Worm (Caenorhabditis elegans) whole organism, mixed stage, embryonic: ENCODE results near the gene gcc-1.

ENCODE experiments used
- M03D4.4 ChIP-seq: sonication (generic microtip); optimal IDR thresholded peaks from 2 replicates; lab custom pipeline; 2017; ENCODE audit warnings: mild to moderate bottlenecking, missing genetic modification characterization, missing compliant biosample characterization
- bed-3 ChIP-seq: fragments of 200-800 bp; sonication (Bioruptor generic); optimal IDR thresholded peaks from 3 replicates; lab custom pipeline; 2018; ENCODE audit warnings: mild to moderate bottlenecking, missing genetic modification characterization, moderate library complexity, missing compliant biosample characterization
- blmp-1 ChIP-seq: fragments of 150-350 bp; optimal IDR thresholded peaks from 2 replicates; lab custom pipeline; 2014; ENCODE audit warnings: missing biosample characterization, missing genetic modification characterization
- ceh-39 ChIP-seq: fragments of 150-350 bp; optimal IDR thresholded peaks from 2 replicates; lab custom pipeline; 2014; ENCODE audit warnings: missing biosample characterization, missing genetic modification characterization
- ceh-43 ChIP-seq: fragments of 200-800 bp; sonication (Bioruptor generic); optimal IDR thresholded peaks from 2 replicates; lab custom pipeline; 2018; ENCODE audit warnings: mild to moderate bottlenecking, missing genetic modification characterization, moderate library complexity, missing compliant biosample characterization
- ceh-83 ChIP-seq: fragments of 200-800 bp; sonication (Bioruptor generic); optimal IDR thresholded peaks from 2 replicates; lab custom pipeline; 2018; ENCODE audit warnings: mild to moderate bottlenecking, missing genetic modification characterization, missing compliant biosample characterization
- ces-1 ChIP-seq: fragments of 150-350 bp; optimal IDR thresholded peaks from 2 replicates; lab custom pipeline; 2014; ENCODE audit warnings: missing biosample characterization, missing genetic modification reagents, missing genetic modification characterization
- drap-1 ChIP-seq: fragments of 200-800 bp; sonication (Bioruptor generic); optimal IDR thresholded peaks from 3 replicates; lab custom pipeline; 2018; ENCODE audit warnings: mild to moderate bottlenecking, missing genetic modification characterization, missing compliant biosample characterization
- elt-1 ChIP-seq: sonication (generic microtip); optimal IDR thresholded peaks from 2 replicates; lab custom pipeline; 2017; ENCODE audit warnings: missing genetic modification characterization, mild to moderate bottlenecking, missing compliant biosample characterization, antibody characterized with exemption, moderate library complexity, borderline replicate concordance; ENCODE audit not compliant: insufficient read depth
- elt-3 ChIP-seq: fragments of 150-350 bp; optimal IDR thresholded peaks from 2 replicates; lab custom pipeline; 2014; ENCODE audit warnings: missing biosample characterization, missing genetic modification characterization
- flh-1 ChIP-seq: fragments of 200-800 bp; sonication (Bioruptor generic); optimal IDR thresholded peaks from 2 replicates; lab custom pipeline; 2018; ENCODE audit warnings: mild to moderate bottlenecking, missing genetic modification characterization, moderate library complexity, missing compliant biosample characterization
- ham-2 ChIP-seq: fragments of 200-800 bp; sonication (Bioruptor generic); optimal IDR thresholded peaks from 2 replicates; lab custom pipeline; 2018; ENCODE audit warnings: mild to moderate bottlenecking, missing genetic modification characterization, missing compliant biosample characterization
- hlh-1 ChIP-seq: fragments of 150-350 bp; optimal IDR thresholded peaks from 2 replicates; lab custom pipeline; 2014; ENCODE audit warnings: missing biosample characterization, missing genetic modification reagents, missing genetic modification characterization
- lin-13 ChIP-seq: fragments of 150-350 bp; optimal IDR thresholded peaks from 2 replicates; lab custom pipeline; 2014; ENCODE audit warnings: missing biosample characterization, missing genetic modification characterization
- lsy-2 ChIP-seq: fragments of 150-350 bp; optimal IDR thresholded peaks from 2 replicates; lab custom pipeline; 2014; ENCODE audit warnings: missing biosample characterization, missing genetic modification characterization
- mep-1 ChIP-seq: fragments of 150-350 bp; optimal IDR thresholded peaks from 2 replicates; lab custom pipeline; 2017; ENCODE audit warnings: missing biosample characterization, missing genetic modification reagents, missing genetic modification characterization, inconsistent platforms
- mls-2 ChIP-seq: sonication (generic microtip); optimal IDR thresholded peaks from 2 replicates; lab custom pipeline; 2016; ENCODE audit warnings: mild to moderate bottlenecking, missing genetic modification characterization, moderate library complexity, missing compliant biosample characterization
- nhr-12 ChIP-seq: fragments of 150-350 bp; optimal IDR thresholded peaks from 2 replicates; lab custom pipeline; 2014; ENCODE audit warnings: missing biosample characterization, missing genetic modification characterization
- nhr-237 ChIP-seq: fragments of 150-350 bp; optimal IDR thresholded peaks from 2 replicates; lab custom pipeline; 2014; ENCODE audit warnings: missing biosample characterization, missing genetic modification characterization
- nhr-28 ChIP-seq: fragments of 150-350 bp; optimal IDR thresholded peaks from 2 replicates; lab custom pipeline; 2014; ENCODE audit warnings: missing biosample characterization, missing genetic modification characterization
- nhr-76 ChIP-seq: sonication (generic microtip); optimal IDR thresholded peaks from 2 replicates; lab custom pipeline; 2017; ENCODE audit warnings: missing biosample characterization, missing genetic modification characterization
- pha-4 ChIP-seq: fragments of 150-350 bp; optimal IDR thresholded peaks from 2 replicates; lab custom pipeline; 2018; ENCODE audit warnings: missing biosample characterization, missing genetic modification reagents, missing genetic modification characterization
- sem-2 ChIP-seq: fragments of 200-800 bp; sonication (Bioruptor generic); optimal IDR thresholded peaks from 2 replicates; lab custom pipeline; 2018; ENCODE audit warnings: mild to moderate bottlenecking, missing genetic modification characterization, missing compliant biosample characterization
- sptf-1 ChIP-seq: sonication (generic microtip); optimal IDR thresholded peaks from 2 replicates; lab custom pipeline; 2017; ENCODE audit warnings: mild to moderate bottlenecking, missing genetic modification characterization, moderate library complexity, missing compliant biosample characterization
- tbx-8 ChIP-seq: fragments of 200-800 bp; sonication (Bioruptor generic); optimal IDR thresholded peaks from 2 replicates; lab custom pipeline; 2018; ENCODE audit warnings: mild to moderate bottlenecking, missing genetic modification characterization, moderate library complexity, missing compliant biosample characterization
- unc-120 ChIP-seq: sonication (generic microtip); optimal IDR thresholded peaks from 2 replicates; lab custom pipeline; 2017; ENCODE audit warnings: missing genetic modification characterization, missing compliant biosample characterization; ENCODE audit not compliant: poor library complexity, severe bottlenecking
- unc-39 ChIP-seq: fragments of 150-350 bp; optimal IDR thresholded peaks from 2 replicates; lab custom pipeline; 2014; ENCODE audit warnings: missing biosample characterization, missing genetic modification characterization
- unc-62 ChIP-seq: fragments of 150-350 bp; optimal IDR thresholded peaks from 2 replicates; lab custom pipeline; 2014; ENCODE audit warnings: missing biosample characterization, missing genetic modification reagents, missing genetic modification characterization
- zip-8 ChIP-seq: fragments of 150-350 bp; optimal IDR thresholded peaks from 2 replicates; lab custom pipeline; 2014; ENCODE audit warnings: missing biosample characterization, missing genetic modification characterization

The gcc-1 gene

DNA sequence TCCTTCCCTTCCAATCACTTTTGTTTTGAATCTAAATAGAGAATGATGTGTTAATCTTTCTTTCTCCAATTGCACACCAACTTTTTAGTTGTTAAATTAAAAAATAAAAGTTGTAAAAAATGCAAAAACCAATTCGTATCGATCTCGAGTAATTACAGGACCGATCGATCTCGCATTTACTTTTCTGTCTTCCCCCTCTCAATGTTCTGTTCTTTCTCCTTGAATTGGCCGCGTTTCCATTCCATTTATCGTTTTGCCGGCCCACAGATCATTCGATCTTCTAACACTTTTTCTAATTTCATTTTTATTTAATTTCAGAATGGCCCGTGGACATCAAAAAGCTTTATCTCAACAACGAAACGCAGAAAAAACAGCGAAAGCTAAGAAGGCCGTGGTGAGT lies 24.6 kb upstream of the gcc-1 start, which contains the start of gene K10B3.1:
Gene K10B3.1, plus strand, starts transcription at position 301 of the 400 bp plus-strand sequence.
- no peak for TF ChIP-seq ham-2 (GFP tag; lab: Kevin White, UChicago)
- no peak for TF ChIP-seq unc-62 (GFP tag; lab: Kevin White, UChicago)
- no peak for TF ChIP-seq lsy-2 (tag; lab: Kevin White, UChicago)
- TF ChIP-seq bed-3 (GFP tag; lab: Kevin White, UChicago), result no peak
- no peak for TF ChIP-seq ceh-43 (GFP tag; lab: Kevin White, UChicago)
- no peak for TF ChIP-seq tbx-8 (GFP tag; lab: Kevin White, UChicago)
- TF ChIP-seq ceh-83, result no peak
- no peak for TF ChIP-seq ces-1 (GFP tag; lab: Kevin White, UChicago)
- TF ChIP-seq hlh-1 (tag; lab: Kevin White, UChicago), result no peak
- TF ChIP-seq flh-1 (GFP tag; lab: Kevin White, UChicago), result no peak
- TF ChIP-seq sptf-1 (tag; lab: Kevin White, UChicago), result no peak

DNA sequence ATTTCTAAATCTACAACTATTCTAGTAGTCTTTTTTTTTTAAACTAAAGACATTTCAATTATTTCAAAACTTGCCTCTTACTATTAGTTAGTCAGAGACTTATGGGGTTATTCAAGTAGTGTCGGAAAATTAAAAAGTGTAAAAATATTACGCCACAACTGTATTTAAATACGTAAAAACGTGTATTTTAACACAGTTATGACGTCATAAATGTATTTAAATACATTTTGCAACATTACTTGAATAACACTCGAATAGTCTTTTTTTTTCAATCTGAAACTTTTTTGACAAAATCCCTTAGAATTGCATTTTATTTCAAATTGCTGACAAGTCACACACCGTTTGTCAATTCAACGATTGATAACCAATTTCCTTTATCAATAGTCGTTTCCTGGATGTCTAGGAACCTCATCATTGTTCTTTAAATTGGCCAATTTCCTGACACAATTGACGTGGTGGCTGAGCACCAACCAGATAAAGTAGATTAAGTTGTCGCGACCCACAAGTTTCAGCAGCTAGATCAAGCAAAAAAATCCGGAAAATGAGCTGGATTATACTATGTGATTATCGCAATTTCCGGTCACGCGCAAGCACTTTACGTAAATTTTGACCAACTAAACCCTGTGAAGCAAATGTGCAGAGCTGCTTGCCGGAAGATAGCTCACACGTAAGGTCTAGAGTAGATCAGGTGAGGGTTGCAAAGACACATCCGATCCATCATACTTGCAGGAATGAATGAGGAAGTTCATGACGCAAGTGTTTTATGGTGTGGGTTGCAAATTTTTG lies 20.0 kb upstream of the gcc-1 start:
- no peak for TF ChIP-seq ces-1 (GFP tag; lab: Kevin White, UChicago)
- TF ChIP-seq zip-8, result peak; percentile 97

DNA sequence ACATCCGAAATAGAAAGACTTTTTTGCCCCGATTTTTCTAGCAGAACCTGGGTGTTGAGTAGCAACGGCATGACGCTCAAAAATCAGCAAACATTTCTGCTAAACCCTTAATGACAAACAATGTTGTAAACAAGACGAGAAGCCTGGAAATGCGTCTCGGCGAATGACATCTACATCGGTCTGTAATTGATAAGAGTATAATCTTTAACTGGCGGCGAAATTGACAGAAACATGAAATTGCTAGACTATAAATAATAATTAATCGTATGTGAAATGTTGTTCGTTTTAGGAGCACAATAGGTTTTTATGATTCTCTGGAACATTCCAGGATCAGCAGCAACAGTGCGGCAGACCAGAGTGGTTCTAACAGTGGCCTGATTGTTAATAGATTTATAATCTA lies 18.0 kb upstream of the gcc-1 start:
- TF ChIP-seq unc-62 (GFP tag; lab: Kevin White, UChicago) (no peak), mep-1 (tag; lab: Kevin White, UChicago) (no peak), tbx-8 (GFP tag; lab: Kevin White, UChicago) (no peak), flh-1 (GFP tag; lab: Kevin White, UChicago) (no peak), sptf-1 (tag; lab: Kevin White, UChicago) (no peak), ceh-39 (tag; lab: Kevin White, UChicago) (no peak), unc-120 (tag; lab: Kevin White, UChicago) (no peak)

DNA sequence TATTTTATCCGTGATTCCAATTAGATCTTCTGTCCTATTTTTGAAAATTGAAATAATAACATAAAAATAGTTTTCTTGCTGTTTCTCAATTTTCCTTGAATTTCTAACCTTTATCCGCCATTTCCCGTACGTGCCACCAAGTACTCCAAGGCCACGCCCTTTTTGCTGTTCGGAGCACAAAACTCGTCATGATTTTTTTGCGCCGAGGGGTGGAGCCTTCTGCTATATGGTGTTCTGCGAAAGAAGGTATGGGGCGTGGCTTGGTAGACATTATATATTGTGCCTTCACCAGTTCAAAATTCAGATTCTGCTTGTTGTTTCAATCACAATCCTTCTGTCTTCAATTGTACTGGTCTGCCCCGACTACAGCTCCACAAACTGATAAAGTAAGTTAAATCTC lies 14.5 kb upstream of the gcc-1 start, which contains the start of gene C15C7.4:
Gene C15C7.4, plus strand, starts transcription at position 301 of the 400 bp plus-strand sequence.
- TF ChIP-seq nhr-76 (tag; lab: Kevin White, UChicago), result no peak
- TF ChIP-seq M03D4.4 (tag; lab: Kevin White, UChicago), result no peak
- no peak for TF ChIP-seq sem-2
- TF ChIP-seq drap-1 (GFP tag; lab: Kevin White, UChicago), result no peak
- no peak for TF ChIP-seq nhr-237
- TF ChIP-seq mep-1 (tag; lab: Kevin White, UChicago), result no peak
- TF ChIP-seq nhr-12 (tag; lab: Kevin White, UChicago), result no peak

DNA sequence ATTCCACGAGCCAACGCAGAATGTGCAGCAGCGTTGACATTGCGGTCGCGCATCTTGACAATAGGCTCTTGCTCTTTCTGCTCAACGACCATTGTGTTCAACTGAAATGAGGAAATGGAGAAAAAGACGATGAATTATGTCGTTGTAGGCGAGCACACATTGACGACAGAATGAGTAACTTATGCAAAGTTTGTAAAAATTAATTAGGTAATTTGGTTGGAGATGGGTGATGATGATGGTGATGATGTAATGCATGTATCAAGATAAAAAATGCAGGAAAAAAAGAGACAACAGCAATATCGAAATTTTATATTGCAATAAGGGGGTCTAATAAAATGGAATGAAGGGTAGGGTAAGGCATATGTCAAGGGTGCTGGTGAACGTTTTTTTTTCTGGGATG lies 7.4 kb upstream of the gcc-1 start, which contains the start of gene bbln-1:
Gene bbln-1, minus strand, starts transcription at position 101 of the 400 bp plus-strand sequence.
- TF ChIP-seq lin-13 (tag; lab: Kevin White, UChicago), result no peak
- no peak for TF ChIP-seq tbx-8 (GFP tag; lab: Kevin White, UChicago)
- TF ChIP-seq unc-39 (tag; lab: Kevin White, UChicago), result no peak

DNA sequence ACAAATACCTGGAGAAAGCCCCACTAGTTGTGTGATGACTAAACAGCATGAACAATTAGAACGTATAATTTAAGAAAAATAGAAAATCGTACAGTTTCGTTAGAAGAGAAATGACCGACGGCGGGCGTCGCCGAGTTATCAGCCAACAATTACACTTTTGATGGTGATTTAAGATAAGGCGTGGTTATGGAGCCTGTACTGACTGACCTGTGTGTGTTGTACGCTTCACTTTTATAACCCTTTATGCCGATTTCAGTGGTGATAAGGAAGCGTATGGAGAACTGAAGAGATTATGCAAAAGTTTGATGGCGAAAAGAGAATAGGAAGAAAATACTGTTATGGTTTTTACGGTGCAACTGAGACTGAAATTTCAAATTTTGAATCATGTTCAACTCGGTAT lies 6.6 kb upstream of the gcc-1 start:
- TF ChIP-seq nhr-76 (tag; lab: Kevin White, UChicago) (no peak), mep-1 (tag; lab: Kevin White, UChicago) (no peak), lin-13 (tag; lab: Kevin White, UChicago) (no peak), hlh-1 (tag; lab: Kevin White, UChicago) (no peak), pha-4 (tag; lab: Kevin White, UChicago) (no peak), elt-3 (tag; lab: Kevin White, UChicago) (no peak), sptf-1 (tag; lab: Kevin White, UChicago) (no peak), zip-8 (no peak), mls-2 (tag; lab: Kevin White, UChicago) (no peak), sem-2 (no peak), nhr-237 (no peak), blmp-1 (no peak), drap-1 (GFP tag; lab: Kevin White, UChicago) (no peak), ceh-43 (GFP tag; lab: Kevin White, UChicago) (no peak), elt-1 (tag; lab: Kevin White, UChicago) (no peak), unc-62 (GFP tag; lab: Kevin White, UChicago) (no peak), ham-2 (GFP tag; lab: Kevin White, UChicago) (no peak), nhr-12 (tag; lab: Kevin White, UChicago) (no peak), nhr-28 (tag; lab: Kevin White, UChicago) (no peak), lsy-2 (tag; lab: Kevin White, UChicago) (no peak)
